Worm (Caenorhabditis elegans) whole organism, L1 larva: Measurements from ENCODE around the gene nhr-253.

ENCODE experiments used
- C04F5.9 ChIP-seq: sonication (generic microtip); optimal IDR thresholded peaks from 2 replicates; lab custom pipeline; 2016; ENCODE audit warnings: missing genetic modification characterization, missing compliant biosample characterization
- C16A3.4 ChIP-seq: fragments of 150-350 bp; optimal IDR thresholded peaks from 2 replicates; lab custom pipeline; 2014; ENCODE audit warnings: missing biosample characterization, missing genetic modification characterization
- C34B4.2 ChIP-seq: sonication (generic microtip); optimal IDR thresholded peaks from 2 replicates; lab custom pipeline; 2017; ENCODE audit warnings: mild to moderate bottlenecking, missing genetic modification characterization, missing compliant biosample characterization
- F16B12.6 ChIP-seq: fragments of 150-350 bp; optimal IDR thresholded peaks from 2 replicates; lab custom pipeline; 2014; ENCODE audit warnings: missing biosample characterization, missing genetic modification characterization
- aha-1 ChIP-seq: fragments of 150-350 bp; optimal IDR thresholded peaks from 2 replicates; lab custom pipeline; 2014; ENCODE audit warnings: missing biosample characterization, missing genetic modification characterization
- alr-1 ChIP-seq: fragments of 200-800 bp; sonication (Bioruptor generic); optimal IDR thresholded peaks from 2 replicates; lab custom pipeline; 2018; ENCODE audit warnings: borderline replicate concordance, mild to moderate bottlenecking, missing genetic modification characterization, missing compliant biosample characterization
- ama-1 ChIP-seq: fragments of 150-350 bp; optimal IDR thresholded peaks from 2 replicates; lab custom pipeline; 2014
- ceh-8 ChIP-seq: fragments of 200-800 bp; sonication (Bioruptor generic); optimal IDR thresholded peaks from 2 replicates; lab custom pipeline; 2018; ENCODE audit warnings: mild to moderate bottlenecking, missing genetic modification characterization, moderate library complexity, missing compliant biosample characterization
- dpl-1 ChIP-seq, 3 experiments: fragments of 150-350 bp in 2 of 3; sonication (generic microtip) in 1 of 3; optimal IDR thresholded peaks; 2 replicates each; lab custom pipeline; 2014 to 2017; ENCODE audit warnings: missing biosample characterization in 3 of 3, missing genetic modification characterization in 3 of 3, missing genetic modification reagents in 3 of 3
- efl-1 ChIP-seq, 4 experiments: fragments of 150-350 bp; optimal IDR thresholded peaks in 3 of 4; peaks in 1 of 4; 1 replicate in 1 of 4; 2 replicates in 3 of 4; lab custom pipeline; 2014; ENCODE audit warnings: missing biosample characterization in 2 of 4, missing genetic modification characterization in 2 of 4, missing genetic modification reagents in 2 of 4
- efl-3 ChIP-seq: fragments of 200-800 bp; sonication (Bioruptor generic); optimal IDR thresholded peaks from 2 replicates; lab custom pipeline; 2018; ENCODE audit warnings: mild to moderate bottlenecking, missing genetic modification characterization, missing compliant biosample characterization
- egl-13 ChIP-seq: sonication (generic microtip); optimal IDR thresholded peaks from 2 replicates; lab custom pipeline; 2016; ENCODE audit warnings: missing genotype, missing genetic modification reagents, missing genetic modification characterization, missing compliant biosample characterization
- elt-3 ChIP-seq, 6 experiments: fragments of 150-350 bp in 1 of 6; sonication (generic microtip); optimal IDR thresholded peaks; 2 replicates each; lab custom pipeline; 2017 to 2018; ENCODE audit warnings: missing biosample characterization in 6 of 6, missing genetic modification characterization in 6 of 6, inconsistent platforms in 1 of 6
- fkh-8 ChIP-seq: sonication (generic microtip); optimal IDR thresholded peaks from 2 replicates; lab custom pipeline; 2016; ENCODE audit warnings: mild to moderate bottlenecking, missing genetic modification characterization, missing compliant biosample characterization
- grh-1 ChIP-seq: fragments of 200-800 bp; sonication (Bioruptor generic); IDR thresholded peaks from 2 replicates; pipeline ENCODE4 v1.3.6; 2022; ENCODE audit warnings: missing genetic modification reagents, missing genetic modification characterization, missing compliant biosample characterization
- hlh-17 ChIP-seq: fragments of 200-800 bp; sonication (Bioruptor generic); optimal IDR thresholded peaks from 2 replicates; lab custom pipeline; 2018; ENCODE audit warnings: missing genetic modification characterization, mild to moderate bottlenecking, missing compliant biosample characterization, moderate library complexity, borderline replicate concordance
- hlh-4 ChIP-seq: sonication (generic microtip); optimal IDR thresholded peaks from 2 replicates; lab custom pipeline; 2016; ENCODE audit warnings: mild to moderate bottlenecking, missing genetic modification characterization, missing compliant biosample characterization
- irx-1 ChIP-seq: sonication (generic microtip); optimal IDR thresholded peaks from 2 replicates; lab custom pipeline; 2016; ENCODE audit warnings: missing genetic modification characterization, missing compliant biosample characterization
- jun-1 ChIP-seq: fragments of 150-350 bp; optimal IDR thresholded peaks from 2 replicates; lab custom pipeline; 2014; ENCODE audit warnings: missing biosample characterization, missing genetic modification reagents, missing genetic modification characterization
- lin-13 ChIP-seq: fragments of 150-350 bp; optimal IDR thresholded peaks from 2 replicates; lab custom pipeline; 2014; ENCODE audit warnings: missing biosample characterization, missing genetic modification reagents, missing genetic modification characterization
- lin-14 ChIP-seq: fragments of 200-800 bp; sonication (Bioruptor generic); optimal IDR thresholded peaks from 2 replicates; lab custom pipeline; 2018; ENCODE audit warnings: mild to moderate bottlenecking, missing genetic modification characterization, moderate library complexity, missing compliant biosample characterization
- lir-3 ChIP-seq: sonication (generic microtip); optimal IDR thresholded peaks from 2 replicates; lab custom pipeline; 2016; ENCODE audit warnings: mild to moderate bottlenecking, missing genetic modification characterization, moderate library complexity, missing compliant biosample characterization; ENCODE audit not compliant: poor library complexity
- lsy-2 ChIP-seq, 2 experiments: fragments of 150-350 bp; optimal IDR thresholded peaks; 2 replicates each; lab custom pipeline; 2014; ENCODE audit warnings: missing biosample characterization in 2 of 2, missing genetic modification characterization in 2 of 2
- mdl-1 ChIP-seq, 2 experiments: fragments of 150-350 bp; optimal IDR thresholded peaks; 2 replicates each; lab custom pipeline; 2014 to 2017; ENCODE audit warnings: missing biosample characterization in 2 of 2, missing genetic modification characterization in 2 of 2, inconsistent platforms in 1 of 2
- mef-2 ChIP-seq: fragments of 150-350 bp; optimal IDR thresholded peaks from 2 replicates; lab custom pipeline; 2014; ENCODE audit warnings: missing biosample characterization, missing genetic modification characterization
- nhr-11 ChIP-seq: fragments of 150-350 bp; optimal IDR thresholded peaks from 2 replicates; lab custom pipeline; 2014; ENCODE audit warnings: missing biosample characterization, missing genetic modification characterization
- nhr-12 ChIP-seq: sonication (generic microtip); optimal IDR thresholded peaks from 2 replicates; lab custom pipeline; 2017; ENCODE audit warnings: missing biosample characterization, missing genetic modification characterization
- nhr-20 ChIP-seq: sonication (generic microtip); optimal IDR thresholded peaks from 2 replicates; lab custom pipeline; 2016; ENCODE audit warnings: mild to moderate bottlenecking, missing genetic modification characterization, missing compliant biosample characterization
- nhr-237 ChIP-seq: fragments of 150-350 bp; optimal IDR thresholded peaks from 2 replicates; lab custom pipeline; 2014; ENCODE audit warnings: missing biosample characterization, missing genetic modification characterization
- nhr-84 ChIP-seq: sonication (generic microtip); optimal IDR thresholded peaks from 2 replicates; lab custom pipeline; 2017; ENCODE audit warnings: missing biosample characterization, missing genetic modification characterization
- pqm-1 ChIP-seq: sonication (generic microtip); optimal IDR thresholded peaks from 3 replicates; lab custom pipeline; 2017; ENCODE audit warnings: missing biosample characterization, missing genetic modification characterization
- rnt-1 ChIP-seq: sonication (generic microtip); optimal IDR thresholded peaks from 2 replicates; lab custom pipeline; 2016; ENCODE audit warnings: mild to moderate bottlenecking, missing genetic modification characterization, moderate library complexity, missing compliant biosample characterization
- skn-1 ChIP-seq: fragments of 150-350 bp; optimal IDR thresholded peaks from 2 replicates; lab custom pipeline; 2014; ENCODE audit warnings: missing biosample characterization, missing genetic modification characterization
- sox-4 ChIP-seq: sonication (generic microtip); optimal IDR thresholded peaks from 2 replicates; lab custom pipeline; 2016; ENCODE audit warnings: missing genetic modification characterization, missing compliant biosample characterization
- tbx-2 ChIP-seq: sonication (generic microtip); optimal IDR thresholded peaks from 2 replicates; lab custom pipeline; 2016; ENCODE audit warnings: missing genetic modification characterization, missing compliant biosample characterization
- tlp-1 ChIP-seq: fragments of 150-350 bp; optimal IDR thresholded peaks from 2 replicates; lab custom pipeline; 2014; ENCODE audit warnings: missing biosample characterization, missing genetic modification characterization
- unc-130 ChIP-seq: fragments of 150-350 bp; optimal IDR thresholded peaks from 2 replicates; lab custom pipeline; 2017; ENCODE audit warnings: missing biosample characterization, missing genetic modification characterization, inconsistent platforms
- unc-62 ChIP-seq: fragments of 150-350 bp; optimal IDR thresholded peaks from 2 replicates; lab custom pipeline; 2014; ENCODE audit warnings: missing biosample characterization, missing genetic modification reagents, missing genetic modification characterization
- zip-4 ChIP-seq: fragments of 200-800 bp; sonication (Bioruptor generic); optimal IDR thresholded peaks from 2 replicates; lab custom pipeline; 2018; ENCODE audit warnings: mild to moderate bottlenecking, missing genetic modification characterization, moderate library complexity, missing compliant biosample characterization
- ztf-11 ChIP-seq, 2 experiments: sonication (generic microtip); optimal IDR thresholded peaks; 2 replicates each; lab custom pipeline; 2016 to 2017; ENCODE audit warnings: missing genetic modification characterization in 2 of 2, missing biosample characterization in 1 of 2, missing compliant biosample characterization in 1 of 2

nhr-253 gene

ce11 chrV:433898-434297 lies 37.5 kb downstream of the nhr-253 start, which contains the start of gene B0554.2:
Gene B0554.2 (plus strand): TSS chrV:434198.
- TF ChIP-seq unc-62 (no peak), hlh-17 (no peak), ceh-8 (GFP tag; lab: Kevin White, UChicago) (no peak), jun-1 (no peak), nhr-84 (no peak), rnt-1 (tag; lab: Kevin White, UChicago) (no peak)

ce11 chrV:438094-438493 lies 41.7 kb downstream of the nhr-253 start, which contains the start of gene B0554.1:
Gene B0554.1 (plus strand): TSS chrV:438394.
- TF ChIP-seq ztf-11 (tag; optimal IDR thresholded peaks at IDR 0.05; lab: Kevin White, UChicago): no peak
- no peak for TF ChIP-seq pqm-1 (tag; lab: Kevin White, UChicago)
- no peak for TF ChIP-seq nhr-84
- TF ChIP-seq dpl-1 (GFP tag; optimal IDR thresholded peaks at IDR 0.05; lab: Kevin White, UChicago): no peak
- TF ChIP-seq efl-3 (GFP tag; lab: Kevin White, UChicago): no peak
- TF ChIP-seq nhr-20 (tag; lab: Kevin White, UChicago): no peak
- TF ChIP-seq unc-62: no peak
- TF ChIP-seq nhr-11 (tag; lab: Kevin White, UChicago): no peak

ce11 chrV:439183-439749 lies 42.9 kb downstream of the nhr-253 start:
- TF ChIP-seq skn-1 (tag; lab: Kevin White, UChicago): no peak
- no peak for TF ChIP-seq egl-13 (tag; lab: Kevin White, UChicago)
- TF ChIP-seq mef-2 (tag; lab: Kevin White, UChicago): no peak
- no peak for TF ChIP-seq nhr-237 (tag; lab: Kevin White, UChicago)
- TF ChIP-seq efl-1 (optimal IDR thresholded peaks at IDR 0.05; lab: Kevin White, UChicago): no peak
- TF ChIP-seq efl-1 (GFP tag; optimal IDR thresholded peaks at IDR 0.05 in 1 of 2; lab: Kevin White, UChicago): peak in 1 of 2 experiments; percentile 21
- TF ChIP-seq elt-3 (tag; optimal IDR thresholded peaks at IDR 0.05; lab: Kevin White, UChicago): no peak
- no peak for TF ChIP-seq lin-14 (GFP tag; lab: Kevin White, UChicago)

ce11 chrV:440923-441322 lies 44.5 kb downstream of the nhr-253 start, which contains the start of gene B0554.7:
Gene B0554.7 (minus strand): TSS chrV:441023.
- no peak for TF ChIP-seq pqm-1 (tag; lab: Kevin White, UChicago)
- TF ChIP-seq dpl-1 (GFP tag; optimal IDR thresholded peaks at IDR 0.05; lab: Kevin White, UChicago): no peak
- no peak for TF ChIP-seq zip-4
- TF ChIP-seq alr-1: no peak
- TF ChIP-seq C04F5.9: no peak
- no peak for TF ChIP-seq unc-130
- no peak for TF ChIP-seq irx-1
- no peak for TF ChIP-seq mef-2 (tag; lab: Kevin White, UChicago)
- TF ChIP-seq fkh-8 (tag; lab: Kevin White, UChicago): no peak
- no peak for TF ChIP-seq jun-1
- TF ChIP-seq aha-1 (tag; lab: Kevin White, UChicago): no peak

ce11 chrV:443193-443592 lies 46.8 kb downstream of the nhr-253 start, which contains the start of gene srh-33:
Gene srh-33 (minus strand): TSS chrV:443293.
- TF ChIP-seq mdl-1 (tag; optimal IDR thresholded peaks at IDR 0.05; lab: Kevin White, UChicago) (no peak), pqm-1 (tag; lab: Kevin White, UChicago) (no peak), lsy-2 (tag; optimal IDR thresholded peaks at IDR 0.05; lab: Kevin White, UChicago) (no peak), ama-1 (lab: Kevin White, UChicago) (no peak), tbx-2 (tag; lab: Kevin White, UChicago) (no peak), tlp-1 (tag; lab: Kevin White, UChicago) (no peak), nhr-237 (tag; lab: Kevin White, UChicago) (no peak), F16B12.6 (tag; lab: Kevin White, UChicago) (no peak), sox-4 (tag; lab: Kevin White, UChicago) (no peak), lin-13 (GFP tag; lab: Kevin White, UChicago) (no peak), hlh-4 (tag; lab: Kevin White, UChicago) (no peak), efl-3 (GFP tag; lab: Kevin White, UChicago) (no peak), grh-1 (GFP tag; lab: Robert Waterston, UW) (no peak), C16A3.4 (tag; lab: Kevin White, UChicago) (no peak), dpl-1 (GFP tag; optimal IDR thresholded peaks at IDR 0.05; lab: Kevin White, UChicago) (no peak), unc-130 (no peak), lir-3 (tag; lab: Kevin White, UChicago) (no peak), jun-1 (no peak), nhr-12 (tag; lab: Kevin White, UChicago) (no peak), C34B4.2 (tag; lab: Kevin White, UChicago) (no peak)
